Fruit fly (Drosophila melanogaster): ENCODE results near the gene Ppn.

Gene Ppn

dm6 chr3R:28572692-28573643 lies 32.8 kb upstream of the Ppn start:
- TF ChIP-seq ttk (optimal IDR thresholded peaks at IDR 0.05) (no peak), Sin3A (optimal IDR thresholded peaks at IDR 0.05) (no peak), Myc (optimal IDR thresholded peaks at IDR 0.05) (no peak), insv (optimal IDR thresholded peaks at IDR 0.05) (no peak), h (optimal IDR thresholded peaks at IDR 0.05) (no peak), psq (optimal IDR thresholded peaks at IDR 0.05) (no peak)

dm6 chr3R:28570805-28571204 lies 30.7 kb upstream of the Ppn start:
- TF ChIP-seq h (optimal IDR thresholded peaks at IDR 0.05) (no peak), Sin3A (optimal IDR thresholded peaks at IDR 0.05) (no peak), psq (optimal IDR thresholded peaks at IDR 0.05) (no peak), Myc (optimal IDR thresholded peaks at IDR 0.05) (no peak), ttk (optimal IDR thresholded peaks at IDR 0.05) (no peak), insv (optimal IDR thresholded peaks at IDR 0.05) (no peak)

dm6 chr3R:28569529-28570175 lies 29.5 kb upstream of the Ppn start:
- TF ChIP-seq h (optimal IDR thresholded peaks at IDR 0.05), result no peak
- no peak for TF ChIP-seq Sin3A (optimal IDR thresholded peaks at IDR 0.05)
- no peak for TF ChIP-seq psq (optimal IDR thresholded peaks at IDR 0.05)
- no peak for TF ChIP-seq Myc (optimal IDR thresholded peaks at IDR 0.05)
- TF ChIP-seq insv (optimal IDR thresholded peaks at IDR 0.05), result no peak
- TF ChIP-seq ttk (optimal IDR thresholded peaks at IDR 0.05), result no peak

dm6 chr3R:28568095-28568750 lies 28.1 kb upstream of the Ppn start:
- TF ChIP-seq Myc (optimal IDR thresholded peaks at IDR 0.05), result no peak
- no peak for TF ChIP-seq h (optimal IDR thresholded peaks at IDR 0.05)
- TF ChIP-seq psq (optimal IDR thresholded peaks at IDR 0.05), result no peak
- no peak for TF ChIP-seq ttk (optimal IDR thresholded peaks at IDR 0.05)
- TF ChIP-seq insv (optimal IDR thresholded peaks at IDR 0.05), result no peak
- TF ChIP-seq Sin3A (optimal IDR thresholded peaks at IDR 0.05), result no peak

- TF ChIP-seq insv (optimal IDR thresholded peaks at IDR 0.05) (no peak), ttk (optimal IDR thresholded peaks at IDR 0.05) (no peak), Myc (optimal IDR thresholded peaks at IDR 0.05) (no peak), psq (optimal IDR thresholded peaks at IDR 0.05) (no peak), h (optimal IDR thresholded peaks at IDR 0.05) (no peak), Sin3A (optimal IDR thresholded peaks at IDR 0.05) (no peak)
Observed at dm6 chr3R:28563531-28563930, 23.4 kb upstream of the Ppn start.

dm6 chr3R:28562654-28563198 lies 22.6 kb upstream of the Ppn start:
- TF ChIP-seq Myc (optimal IDR thresholded peaks at IDR 0.05) (no peak), Sin3A (optimal IDR thresholded peaks at IDR 0.05) (no peak), ttk (optimal IDR thresholded peaks at IDR 0.05) (no peak), h (optimal IDR thresholded peaks at IDR 0.05) (no peak), psq (optimal IDR thresholded peaks at IDR 0.05) (no peak), insv (optimal IDR thresholded peaks at IDR 0.05) (no peak)

dm6 chr3R:28561320-28561831 lies 21.3 kb upstream of the Ppn start:
- TF ChIP-seq insv (optimal IDR thresholded peaks at IDR 0.05) (no peak), Myc (optimal IDR thresholded peaks at IDR 0.05) (no peak), h (optimal IDR thresholded peaks at IDR 0.05) (no peak), psq (optimal IDR thresholded peaks at IDR 0.05) (no peak), ttk (optimal IDR thresholded peaks at IDR 0.05) (no peak), Sin3A (optimal IDR thresholded peaks at IDR 0.05) (no peak)

- TF ChIP-seq insv (optimal IDR thresholded peaks at IDR 0.05) (no peak), h (optimal IDR thresholded peaks at IDR 0.05) (no peak), ttk (optimal IDR thresholded peaks at IDR 0.05) (no peak), psq (optimal IDR thresholded peaks at IDR 0.05) (no peak), Myc (optimal IDR thresholded peaks at IDR 0.05) (no peak), Sin3A (optimal IDR thresholded peaks at IDR 0.05) (no peak)
Observed at dm6 chr3R:28558801-28559200, 18.7 kb upstream of the Ppn start.

dm6 chr3R:28556385-28556784 lies 16.3 kb upstream of the Ppn start:
- TF ChIP-seq ttk (optimal IDR thresholded peaks at IDR 0.05) (no peak), insv (optimal IDR thresholded peaks at IDR 0.05) (no peak), h (optimal IDR thresholded peaks at IDR 0.05) (no peak), psq (optimal IDR thresholded peaks at IDR 0.05) (no peak), Myc (optimal IDR thresholded peaks at IDR 0.05) (no peak), Sin3A (optimal IDR thresholded peaks at IDR 0.05) (no peak)

dm6 chr3R:28555793-28556192 lies 15.7 kb upstream of the Ppn start:
- TF ChIP-seq insv (optimal IDR thresholded peaks at IDR 0.05) (no peak), Sin3A (optimal IDR thresholded peaks at IDR 0.05) (no peak), ttk (optimal IDR thresholded peaks at IDR 0.05) (no peak), psq (optimal IDR thresholded peaks at IDR 0.05) (no peak), Myc (optimal IDR thresholded peaks at IDR 0.05) (no peak), h (optimal IDR thresholded peaks at IDR 0.05) (no peak)

- TF ChIP-seq Sin3A (optimal IDR thresholded peaks at IDR 0.05), result no peak
- TF ChIP-seq ttk (optimal IDR thresholded peaks at IDR 0.05), result no peak
- TF ChIP-seq Myc (optimal IDR thresholded peaks at IDR 0.05), result no peak
- TF ChIP-seq psq (optimal IDR thresholded peaks at IDR 0.05), result no peak
- TF ChIP-seq h (optimal IDR thresholded peaks at IDR 0.05), result no peak
- no peak for TF ChIP-seq insv (optimal IDR thresholded peaks at IDR 0.05)
Observed at dm6 chr3R:28555324-28555723, 15.2 kb upstream of the Ppn start.
